Fruit fly (Drosophila melanogaster) whole organism, pupa: ENCODE results near the gene CG15914.

ENCODE experiments used
- CG10348 ChIP-seq: fragments of 200-800 bp; sonication (Bioruptor generic); IDR thresholded peaks from 2 replicates; pipeline ENCODE4 v1.3.6; 2022; ENCODE audit warnings: missing biosample characterization, missing genetic modification characterization
- CG12605 ChIP-seq: fragments of 200-800 bp; sonication (Bioruptor generic); IDR thresholded peaks from 2 replicates; pipeline ENCODE4 v1.3.6; 2022; ENCODE audit warnings: missing biosample characterization, missing genetic modification characterization
- CG13204 ChIP-seq: fragments of 200-800 bp; sonication (Bioruptor generic); optimal IDR thresholded peaks from 2 replicates; lab custom pipeline; 2018; ENCODE audit warnings: missing biosample characterization, mild to moderate bottlenecking, missing genetic modification characterization, moderate library complexity
- CG14655 ChIP-seq: fragments of 200-800 bp; sonication (Bioruptor generic); optimal IDR thresholded peaks from 3 replicates; lab custom pipeline; 2017; ENCODE audit warnings: mild to moderate bottlenecking, missing biosample characterization, missing genetic modification reagents, missing genetic modification characterization
- CG15710 ChIP-seq: fragments of 200-800 bp; sonication (Bioruptor generic); optimal IDR thresholded peaks from 2 replicates; lab custom pipeline; 2018; ENCODE audit warnings: missing biosample characterization, mild to moderate bottlenecking, missing genetic modification characterization, moderate library complexity
- CG17806 ChIP-seq: fragments of 200-800 bp; sonication (Bioruptor generic); optimal IDR thresholded peaks from 2 replicates; lab custom pipeline; 2018; ENCODE audit warnings: missing biosample characterization, mild to moderate bottlenecking, missing genetic modification characterization, moderate library complexity
- CG32121 ChIP-seq: fragments of 200-800 bp; sonication (Bioruptor generic); IDR thresholded peaks from 2 replicates; pipeline ENCODE4 v1.3.6; 2022; ENCODE audit warnings: missing biosample characterization, missing genetic modification characterization
- CG34367 ChIP-seq: fragments of 200-800 bp; sonication (Bioruptor generic); optimal IDR thresholded peaks from 2 replicates; lab custom pipeline; 2018; ENCODE audit warnings: missing biosample characterization, mild to moderate bottlenecking, missing genetic modification characterization
- CG4496 ChIP-seq: fragments of 200-800 bp; sonication (Bioruptor generic); IDR thresholded peaks from 3 replicates; pipeline ENCODE4 v1.3.6; 2022; ENCODE audit warnings: missing biosample characterization, missing genetic modification characterization
- CG8159 ChIP-seq: fragments of 200-800 bp; sonication (Bioruptor generic); optimal IDR thresholded peaks from 3 replicates; lab custom pipeline; 2018; ENCODE audit warnings: missing biosample characterization, mild to moderate bottlenecking, missing genetic modification characterization, moderate library complexity
- CG8301 ChIP-seq: fragments of 200-800 bp; sonication (Bioruptor generic); optimal IDR thresholded peaks from 2 replicates; lab custom pipeline; 2018; ENCODE audit warnings: missing biosample characterization, mild to moderate bottlenecking, missing genetic modification characterization
- CG9948 ChIP-seq: fragments of 200-800 bp; sonication (Bioruptor generic); optimal IDR thresholded peaks from 2 replicates; lab custom pipeline; 2018; ENCODE audit warnings: missing biosample characterization, mild to moderate bottlenecking, missing genetic modification characterization, moderate library complexity
- D1 ChIP-seq: fragments of 200-800 bp; sonication (Bioruptor generic); optimal IDR thresholded peaks from 2 replicates; lab custom pipeline; 2018; ENCODE audit warnings: missing biosample characterization, mild to moderate bottlenecking, missing genetic modification characterization, moderate library complexity
- EcR ChIP-seq: fragments of 200-800 bp; sonication (Bioruptor generic); optimal IDR thresholded peaks from 3 replicates; lab custom pipeline; 2019; ENCODE audit warnings: missing biosample characterization, missing genetic modification characterization, mild to moderate bottlenecking, moderate library complexity, missing genetic modification reagents
- Ets98B ChIP-seq: fragments of 200-800 bp; sonication (Bioruptor generic); IDR thresholded peaks from 2 replicates; pipeline ENCODE4 v1.3.6; 2022; ENCODE audit warnings: missing biosample characterization, missing genetic modification characterization
- Pif1A ChIP-seq: fragments of 200-800 bp; sonication (Bioruptor generic); optimal IDR thresholded peaks from 3 replicates; lab custom pipeline; 2016; ENCODE audit warnings: missing biosample characterization, missing genetic modification characterization
- Pif1B ChIP-seq: fragments of 200-800 bp; sonication (Bioruptor generic); optimal IDR thresholded peaks from 3 replicates; lab custom pipeline; 2016; ENCODE audit warnings: missing biosample characterization, missing genetic modification characterization
- Snoo ChIP-seq: fragments of 200-800 bp; sonication (Bioruptor generic); optimal IDR thresholded peaks from 3 replicates; lab custom pipeline; 2017; ENCODE audit warnings: missing biosample characterization, mild to moderate bottlenecking, missing genetic modification characterization, inconsistent platforms
- fd96Ca ChIP-seq: fragments of 200-800 bp; sonication (Bioruptor generic); IDR thresholded peaks from 3 replicates; pipeline ENCODE4 v1.3.6; 2022; ENCODE audit warnings: missing biosample characterization, missing genetic modification characterization
- gl ChIP-seq: fragments of 200-800 bp; sonication (Bioruptor generic); optimal IDR thresholded peaks from 2 replicates; lab custom pipeline; 2018; ENCODE audit warnings: missing biosample characterization, mild to moderate bottlenecking, missing genetic modification characterization
- rn ChIP-seq: fragments of 200-800 bp; sonication (Bioruptor generic); IDR thresholded peaks from 2 replicates; pipeline ENCODE4 v1.3.6; 2022; ENCODE audit warnings: missing biosample characterization, missing genetic modification characterization

Gene CG15914

dm6 chrX:15811666-15812614, 41.3 kb upstream of the CG15914 start:
- TF ChIP-seq CG12605 (peak; percentile 67), Snoo (tag; lab: Kevin White, UChicago) (no peak), CG8301 (tag; lab: Kevin White, UChicago) (no peak), EcR (GFP tag; lab: Kevin White, UChicago) (peak; percentile 31), CG17806 (no peak), CG32121 (GFP tag; lab: Robert Waterston, UW) (peak; percentile 73; the same call in 1 of the 2 replicates), CG14655 (GFP tag; lab: Kevin White, UChicago) (no peak), Ets98B (GFP tag; lab: Robert Waterston, UW) (peak; percentile 84), rn (no peak), Pif1A (GFP tag; lab: Kevin White, UChicago) (no peak), CG13204 (GFP tag; lab: Kevin White, UChicago) (no peak), CG4496 (GFP tag; lab: Robert Waterston, UW) (peak; percentile 71), CG15710 (tag; lab: Kevin White, UChicago) (no peak), D1 (tag; lab: Kevin White, UChicago) (no peak), CG9948 (tag; lab: Kevin White, UChicago) (no peak), Pif1B (GFP tag; lab: Kevin White, UChicago) (peak; percentile 47), gl (tag; lab: Kevin White, UChicago) (no peak), CG34367 (tag; lab: Kevin White, UChicago) (no peak), CG10348 (GFP tag; lab: Robert Waterston, UW) (no peak), CG8159 (no peak), fd96Ca (GFP tag; lab: Robert Waterston, UW) (peak; percentile 68)

DNA sequence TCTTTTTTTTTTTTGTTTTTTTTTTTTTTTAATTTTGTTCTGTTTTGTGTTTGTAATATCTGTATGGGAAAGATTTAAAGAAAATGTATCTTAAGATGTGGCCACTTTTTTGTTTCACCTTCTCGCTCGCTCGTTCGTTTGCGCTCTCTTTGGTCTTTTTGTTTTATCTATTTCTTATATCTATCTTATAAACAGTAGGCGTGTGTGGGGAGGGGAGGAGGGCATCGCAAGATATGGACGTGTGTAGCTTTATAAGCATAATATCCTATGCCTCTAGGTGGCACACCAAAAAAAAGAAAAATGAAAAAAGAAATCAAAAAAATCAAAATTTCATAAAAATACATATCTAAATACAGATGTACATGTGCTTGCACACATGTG, 40.6 kb upstream of the CG15914 start:
- peak; percentile 1 for TF ChIP-seq CG14655 (GFP tag; lab: Kevin White, UChicago)
- TF ChIP-seq CG15710 (tag; lab: Kevin White, UChicago) = no peak
- peak; percentile 22; the same call in 1 of the 3 replicates for TF ChIP-seq CG4496 (GFP tag; lab: Robert Waterston, UW)

DNA sequence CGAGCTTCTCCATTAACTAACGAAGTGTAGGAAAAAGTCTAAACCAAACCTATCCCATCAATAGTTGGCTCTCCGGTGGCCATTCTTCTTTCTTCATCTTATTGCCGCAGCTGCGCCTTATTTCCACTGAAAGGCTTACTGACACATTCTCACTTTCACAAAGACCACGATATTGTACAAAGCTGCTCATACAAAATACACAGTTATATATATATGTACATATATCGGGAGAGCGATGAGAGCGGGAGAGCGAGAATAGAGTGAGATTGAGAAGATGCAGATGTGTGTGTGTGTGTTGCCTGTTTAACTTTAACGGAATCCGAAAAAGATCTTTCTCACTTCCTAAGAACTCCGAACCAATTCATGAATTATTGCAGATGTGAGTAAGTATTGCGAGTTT, 40.0 kb upstream of the CG15914 start:
- TF ChIP-seq CG32121 (GFP tag; lab: Robert Waterston, UW) = no peak
- TF ChIP-seq EcR (GFP tag; lab: Kevin White, UChicago) = no peak
- no peak for TF ChIP-seq CG34367 (tag; lab: Kevin White, UChicago)
- no peak for TF ChIP-seq CG8301 (tag; lab: Kevin White, UChicago)
- no peak for TF ChIP-seq CG13204 (GFP tag; lab: Kevin White, UChicago)

DNA sequence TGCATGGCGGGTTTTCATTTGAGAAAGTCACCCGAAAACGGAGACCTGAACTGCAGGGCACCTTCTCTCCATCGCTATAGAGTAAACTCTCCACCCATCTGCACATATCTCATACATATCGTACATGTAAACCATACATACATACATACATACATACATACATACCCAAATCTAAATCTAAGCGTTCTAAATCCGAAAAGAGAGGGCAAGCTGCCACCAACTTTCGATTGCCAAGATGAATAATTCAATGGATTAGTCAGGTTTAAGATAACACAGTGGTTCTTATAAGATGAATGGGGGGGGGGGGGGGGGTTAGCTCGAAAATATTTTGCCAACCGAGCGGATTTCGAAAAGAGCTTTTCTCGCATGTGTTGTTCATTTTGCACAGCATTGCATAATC, 38.7 kb upstream of the CG15914 start:
- TF ChIP-seq fd96Ca (GFP tag; lab: Robert Waterston, UW) (no peak), Pif1B (GFP tag; lab: Kevin White, UChicago) (no peak)

dm6 chrX:15816127-15816526, 37.1 kb upstream of the CG15914 start:
- TF ChIP-seq fd96Ca (GFP tag; lab: Robert Waterston, UW) = no peak
- no peak for TF ChIP-seq EcR (GFP tag; lab: Kevin White, UChicago)
- TF ChIP-seq CG10348 (GFP tag; lab: Robert Waterston, UW) = no peak
- TF ChIP-seq rn = no peak
- TF ChIP-seq CG8159 = no peak
- TF ChIP-seq Pif1A (GFP tag; lab: Kevin White, UChicago) = no peak
- TF ChIP-seq D1 (tag; lab: Kevin White, UChicago) = no peak
- TF ChIP-seq CG32121 (GFP tag; lab: Robert Waterston, UW) = no peak
- TF ChIP-seq CG17806 = no peak
- no peak for TF ChIP-seq CG13204 (GFP tag; lab: Kevin White, UChicago)
- TF ChIP-seq CG4496 (GFP tag; lab: Robert Waterston, UW) = no peak
- no peak for TF ChIP-seq CG9948 (tag; lab: Kevin White, UChicago)
- TF ChIP-seq CG34367 (tag; lab: Kevin White, UChicago) = no peak
- TF ChIP-seq Snoo (tag; lab: Kevin White, UChicago) = no peak

- no peak for TF ChIP-seq CG17806
- no peak for TF ChIP-seq CG9948 (tag; lab: Kevin White, UChicago)
- no peak for TF ChIP-seq EcR (GFP tag; lab: Kevin White, UChicago)
- no peak for TF ChIP-seq CG12605
- no peak for TF ChIP-seq CG32121 (GFP tag; lab: Robert Waterston, UW)
- TF ChIP-seq Pif1A (GFP tag; lab: Kevin White, UChicago) = no peak
- TF ChIP-seq CG15710 (tag; lab: Kevin White, UChicago) = no peak
- TF ChIP-seq Pif1B (GFP tag; lab: Kevin White, UChicago) = no peak
- no peak for TF ChIP-seq Snoo (tag; lab: Kevin White, UChicago)
- TF ChIP-seq Ets98B (GFP tag; lab: Robert Waterston, UW) = no peak
- no peak for TF ChIP-seq CG34367 (tag; lab: Kevin White, UChicago)
- TF ChIP-seq, all 21 proteins: peak for 0
These were observed 36.3 kb upstream of the CG15914 start for dm6 chrX:15816905-15817304.
